Worm (Caenorhabditis elegans) whole organism, L3 larva: ENCODE results near the gene ZK470.2.

ENCODE experiments used
- lin-39 ChIP-seq: fragments of 150-350 bp; optimal IDR thresholded peaks from 2 replicates; lab custom pipeline; 2018; ENCODE audit warnings: missing biosample characterization, missing genetic modification reagents, missing genetic modification characterization
- nhr-77 ChIP-seq: fragments of 150-350 bp; optimal IDR thresholded peaks from 2 replicates; lab custom pipeline; 2014; ENCODE audit warnings: missing biosample characterization, missing genetic modification characterization
- pha-4 ChIP-seq: fragments of 150-350 bp; optimal IDR thresholded peaks from 2 replicates; lab custom pipeline; 2014; ENCODE audit warnings: missing biosample characterization, missing genetic modification reagents, missing genetic modification characterization
- snpc-4 ChIP-seq: fragments of 150-350 bp; optimal IDR thresholded peaks from 2 replicates; lab custom pipeline; 2014; ENCODE audit warnings: missing biosample characterization, missing genetic modification characterization

DNA sequence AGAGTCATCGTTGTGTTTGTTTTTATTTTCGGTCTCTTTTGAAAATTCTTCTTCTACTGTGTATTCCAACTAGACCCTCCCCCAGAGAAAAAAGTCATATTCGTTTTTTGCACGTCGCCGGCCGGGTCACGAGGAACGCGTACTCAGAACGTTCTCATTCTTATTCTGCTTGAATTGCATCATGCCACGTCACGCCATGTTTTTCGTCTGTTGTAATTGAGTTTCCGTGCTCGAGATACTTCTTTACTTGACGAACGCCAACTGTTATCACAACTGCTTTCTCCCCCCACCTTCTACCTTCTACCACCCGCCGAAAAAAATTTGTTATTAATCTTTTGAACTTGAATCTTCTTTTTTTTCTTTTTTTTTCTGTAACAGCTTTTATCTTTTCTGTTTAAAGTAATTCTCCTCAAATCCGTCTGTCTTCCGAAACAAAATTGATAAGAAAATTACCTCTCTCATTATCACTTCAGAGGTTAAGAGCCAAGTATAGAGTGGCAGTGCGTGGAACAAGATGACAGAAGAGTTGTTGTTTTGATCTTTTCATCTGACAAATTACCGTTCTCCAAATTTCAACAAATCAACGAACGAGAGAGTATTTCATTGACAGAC, 7.8 kb downstream of the ZK470.2 start:
- TF ChIP-seq lin-39 (tag; lab: Kevin White, UChicago) (peak; percentile 74), snpc-4 (no peak), nhr-77 (no peak), pha-4 (tag; lab: Kevin White, UChicago) (no peak)
